Fruit fly (Drosophila melanogaster) whole organism, embryonic: ENCODE data around the gene Max.
A peak's percentile ranks its signal among the peaks of the same experiment; 100 is the strongest.

ENCODE experiments used
- Abd-B ChIP-seq: fragments of 200-800 bp; sonication (Bioruptor generic); optimal IDR thresholded peaks from 2 replicates; lab custom pipeline; 2018; ENCODE audit warnings: missing biosample characterization, mild to moderate bottlenecking, missing genetic modification characterization, moderate library complexity
- Adf1 ChIP-seq: fragments of 200-800 bp; sonication (Bioruptor generic); IDR thresholded peaks from 2 replicates; pipeline ENCODE4 v1.3.6; 2022; ENCODE audit warnings: missing biosample characterization, missing genetic modification characterization
- Bdp1 ChIP-seq: fragments of 200-800 bp; sonication (Bioruptor generic); optimal IDR thresholded peaks from 3 replicates; lab custom pipeline; 2016; ENCODE audit warnings: missing biosample characterization, missing genetic modification characterization
- CG10321 ChIP-seq: fragments of 200-800 bp; sonication (Bioruptor generic); IDR thresholded peaks from 2 replicates; pipeline ENCODE4 v1.3.6; 2022; ENCODE audit warnings: missing biosample characterization, missing genetic modification characterization
- CG11723 ChIP-seq: fragments of 200-800 bp; sonication (Bioruptor generic); optimal IDR thresholded peaks from 2 replicates; lab custom pipeline; 2017; ENCODE audit warnings: missing biosample characterization, mild to moderate bottlenecking, missing genetic modification characterization
- CG1233 ChIP-seq: fragments of 200-800 bp; sonication (Bioruptor generic); optimal IDR thresholded peaks from 4 replicates; lab custom pipeline; 2018; ENCODE audit warnings: missing biosample characterization, mild to moderate bottlenecking, missing genetic modification characterization
- CG14014 ChIP-seq: fragments of 200-800 bp; sonication (Bioruptor generic); IDR thresholded peaks from 2 replicates; pipeline ENCODE4 v1.3.6; 2022; ENCODE audit warnings: missing biosample characterization, missing genetic modification characterization
- CG14667 ChIP-seq: fragments of 200-800 bp; sonication (Bioruptor generic); IDR thresholded peaks from 2 replicates; pipeline ENCODE4 v1.3.6; 2022; ENCODE audit warnings: missing biosample characterization, missing genetic modification characterization
- CG15479 ChIP-seq: fragments of 200-800 bp; sonication (Bioruptor generic); optimal IDR thresholded peaks from 3 replicates; lab custom pipeline; 2019; ENCODE audit warnings: missing biosample characterization, mild to moderate bottlenecking, missing genetic modification characterization, moderate library complexity
- CG17186 ChIP-seq: fragments of 200-800 bp; sonication (Bioruptor generic); optimal IDR thresholded peaks from 3 replicates; lab custom pipeline; 2017; ENCODE audit warnings: missing biosample characterization, missing genetic modification reagents, missing genetic modification characterization
- CG17802 ChIP-seq: fragments of 200-800 bp; sonication (Bioruptor generic); optimal IDR thresholded peaks from 2 replicates; lab custom pipeline; 2018; ENCODE audit warnings: missing biosample characterization, mild to moderate bottlenecking, missing genetic modification characterization, moderate library complexity
- CG31441 ChIP-seq: fragments of 200-800 bp; sonication (Bioruptor generic); IDR thresholded peaks from 2 replicates; pipeline ENCODE4 v1.3.6; 2022; ENCODE audit warnings: missing biosample characterization, missing genetic modification characterization
- CG32772 ChIP-seq: fragments of 200-800 bp; sonication (Bioruptor generic); IDR thresholded peaks from 2 replicates; pipeline ENCODE4 v1.3.6; 2022; ENCODE audit warnings: missing biosample characterization, missing genetic modification characterization
- CG34376 ChIP-seq: fragments of 200-800 bp; sonication (Bioruptor generic); optimal IDR thresholded peaks from 2 replicates; lab custom pipeline; 2018; ENCODE audit warnings: missing biosample characterization, mild to moderate bottlenecking, missing genetic modification characterization
- CG3726 ChIP-seq: fragments of 200-800 bp; sonication (Bioruptor generic); IDR thresholded peaks from 3 replicates; pipeline ENCODE4, ENCODE4 v1.3.6; 2022; ENCODE audit warnings: missing biosample characterization, missing genetic modification characterization
- CG4282 ChIP-seq: fragments of 200-800 bp; sonication (Bioruptor generic); optimal IDR thresholded peaks from 2 replicates; lab custom pipeline; 2016; ENCODE audit warnings: missing biosample characterization, missing genetic modification characterization
- CG4328 ChIP-seq: fragments of 200-800 bp; sonication (Bioruptor generic); optimal IDR thresholded peaks from 3 replicates; lab custom pipeline; 2017; ENCODE audit warnings: missing biosample characterization, missing genetic modification reagents, missing genetic modification characterization
- CG6683 ChIP-seq: fragments of 200-800 bp; sonication (Bioruptor generic); optimal IDR thresholded peaks from 2 replicates; lab custom pipeline; 2017; ENCODE audit warnings: missing biosample characterization, mild to moderate bottlenecking, missing genetic modification characterization, missing genetic modification reagents
- CG7372 ChIP-seq: fragments of 200-800 bp; sonication (Bioruptor generic); IDR thresholded peaks from 2 replicates; pipeline ENCODE4 v1.3.6; 2022; ENCODE audit warnings: missing biosample characterization, missing genetic modification characterization
- CG7745 ChIP-seq: fragments of 200-800 bp; sonication (Bioruptor generic); optimal IDR thresholded peaks from 2 replicates; lab custom pipeline; 2018; ENCODE audit warnings: missing biosample characterization, mild to moderate bottlenecking, missing genetic modification characterization, moderate library complexity
- CG9437 ChIP-seq: fragments of 200-800 bp; sonication (Bioruptor generic); optimal IDR thresholded peaks from 2 replicates; lab custom pipeline; 2018; ENCODE audit warnings: missing biosample characterization, mild to moderate bottlenecking, missing genetic modification characterization
- CG9932 ChIP-seq: fragments of 200-800 bp; sonication (Bioruptor generic); IDR thresholded peaks from 2 replicates; pipeline ENCODE4 v1.3.6; 2022; ENCODE audit warnings: missing biosample characterization, missing genetic modification characterization
- CoRest ChIP-seq: fragments of 200-800 bp; sonication (Bioruptor generic); optimal IDR thresholded peaks from 3 replicates; lab custom pipeline; 2018; ENCODE audit warnings: missing biosample characterization, mild to moderate bottlenecking, missing genetic modification characterization, moderate library complexity
- Dref ChIP-seq: fragments of 200-800 bp; sonication (Bioruptor generic); IDR thresholded peaks from 2 replicates; pipeline ENCODE4 v1.3.6; 2022; ENCODE audit warnings: missing biosample characterization, missing genetic modification characterization
- ERR ChIP-seq: fragments of 200-800 bp; sonication (Bioruptor generic); optimal IDR thresholded peaks from 2 replicates; lab custom pipeline; 2016; ENCODE audit warnings: missing biosample characterization, missing genetic modification characterization
- Hand ChIP-seq: fragments of 200-800 bp; sonication (Bioruptor generic); optimal IDR thresholded peaks from 2 replicates; lab custom pipeline; 2017; ENCODE audit warnings: mild to moderate bottlenecking, missing biosample characterization, missing genetic modification reagents, missing genetic modification characterization
- HmgD ChIP-seq: fragments of 200-800 bp; sonication (Bioruptor generic); optimal IDR thresholded peaks from 3 replicates; lab custom pipeline; 2016; ENCODE audit warnings: missing biosample characterization, missing genetic modification characterization
- Hr78 ChIP-seq, 2 experiments: fragments of 200-800 bp in 1 of 2; fragments of >200 bp in 1 of 2; sonication (Bioruptor generic) in 1 of 2; optimal IDR thresholded peaks; 2 replicates each; lab custom pipeline; 2017 to 2019; ENCODE audit warnings: missing biosample characterization in 2 of 2, missing genetic modification characterization in 2 of 2, mild to moderate bottlenecking in 1 of 2, moderate library complexity in 1 of 2
- Kr ChIP-seq: fragments of 200-800 bp; sonication (Bioruptor generic); optimal IDR thresholded peaks from 2 replicates; lab custom pipeline; 2017; ENCODE audit warnings: missing biosample characterization, mild to moderate bottlenecking, missing genetic modification characterization
- NC2β ChIP-seq: fragments of 200-800 bp; sonication (Bioruptor generic); optimal IDR thresholded peaks from 2 replicates; lab custom pipeline; 2016; ENCODE audit warnings: missing biosample characterization, missing genetic modification characterization
- Optix ChIP-seq: fragments of 200-800 bp; sonication (Bioruptor generic); IDR thresholded peaks from 3 replicates; pipeline ENCODE4 v1.3.6; 2022; ENCODE audit warnings: missing biosample characterization, missing genetic modification characterization
- Usf ChIP-seq: fragments of 200-800 bp; sonication (Bioruptor generic); optimal IDR thresholded peaks from 2 replicates; lab custom pipeline; 2017; ENCODE audit warnings: missing genotype, missing biosample characterization, missing genetic modification characterization
- al ChIP-seq: fragments of 200-800 bp; sonication (Bioruptor generic); IDR thresholded peaks from 2 replicates; pipeline ENCODE4 v1.3.6; 2022; ENCODE audit warnings: missing biosample characterization, missing genetic modification characterization
- ase ChIP-seq: fragments of 200-800 bp; sonication (Bioruptor generic); IDR thresholded peaks from 3 replicates; pipeline ENCODE4 v1.3.6; 2022; ENCODE audit warnings: missing biosample characterization, missing genetic modification characterization
- chm ChIP-seq: fragments of 200-800 bp; sonication (Bioruptor generic); IDR thresholded peaks from 2 replicates; pipeline ENCODE4 v1.3.6; 2022; ENCODE audit warnings: missing biosample characterization, missing genetic modification characterization
- gce ChIP-seq: fragments of 200-800 bp; sonication (Bioruptor generic); IDR thresholded peaks from 3 replicates; pipeline ENCODE4 v1.3.6; 2022; ENCODE audit warnings: missing biosample characterization, missing genetic modification characterization
- grau ChIP-seq: fragments of 200-800 bp; optimal IDR thresholded peaks from 3 replicates; lab custom pipeline; 2019; ENCODE audit warnings: missing biosample characterization, mild to moderate bottlenecking, missing genetic modification characterization, moderate library complexity
- gro ChIP-seq: fragments of 200-800 bp; sonication (Bioruptor generic); optimal IDR thresholded peaks from 2 replicates; lab custom pipeline; 2016; ENCODE audit warnings: missing biosample characterization, missing genetic modification characterization
- gsb ChIP-seq: fragments of 200-800 bp; sonication (Bioruptor generic); IDR thresholded peaks from 2 replicates; pipeline ENCODE4 v1.3.6; 2022; ENCODE audit warnings: missing biosample characterization, missing genetic modification characterization
- h ChIP-seq: fragments of >200 bp; optimal IDR thresholded peaks from 2 replicates; lab custom pipeline; 2017
- hb ChIP-seq: fragments of 200-800 bp; sonication (Bioruptor generic); IDR thresholded peaks from 3 replicates; pipeline ENCODE4 v1.3.6; 2022; ENCODE audit warnings: missing biosample characterization, missing genetic modification characterization; ENCODE audit not compliant: partially characterized antibody
- insv ChIP-seq, 2 experiments: fragments of 200-800 bp; sonication (Bioruptor generic); optimal IDR thresholded peaks; 3 replicates each; lab custom pipeline; 2016 to 2018; ENCODE audit warnings: missing biosample characterization in 2 of 2, missing genetic modification characterization in 2 of 2
- jing ChIP-seq: fragments of 200-800 bp; sonication (Bioruptor generic); optimal IDR thresholded peaks from 2 replicates; lab custom pipeline; 2018; ENCODE audit warnings: missing biosample characterization, mild to moderate bottlenecking, missing genetic modification characterization
- jumu ChIP-seq: fragments of 200-800 bp; sonication (Bioruptor generic); optimal IDR thresholded peaks from 3 replicates; lab custom pipeline; 2016; ENCODE audit warnings: missing biosample characterization, missing genetic modification characterization
- otp ChIP-seq: fragments of 200-800 bp; sonication (Bioruptor generic); IDR thresholded peaks from 3 replicates; pipeline ENCODE4, ENCODE4 v1.3.6; 2022; ENCODE audit warnings: missing biosample characterization, missing genetic modification characterization
- ranshi ChIP-seq: fragments of 200-800 bp; sonication (Bioruptor generic); IDR thresholded peaks from 2 replicates; pipeline ENCODE4 v1.3.6; 2022; ENCODE audit warnings: missing biosample characterization, missing genetic modification characterization
- salm ChIP-seq: fragments of 200-800 bp; sonication (Bioruptor generic); optimal IDR thresholded peaks from 2 replicates; lab custom pipeline; 2018; ENCODE audit warnings: missing biosample characterization, mild to moderate bottlenecking, missing genetic modification characterization
- sens ChIP-seq: fragments of 200-800 bp; sonication (Bioruptor generic); peaks from one replicate; lab custom pipeline; 2016; ENCODE audit warnings: missing biosample characterization, missing genetic modification characterization
- sna ChIP-seq: fragments of 200-800 bp; sonication (Bioruptor generic); IDR thresholded peaks from 2 replicates; pipeline ENCODE4 v1.3.6; 2022; ENCODE audit warnings: missing biosample characterization, missing genetic modification characterization; ENCODE audit not compliant: partially characterized antibody
- sob ChIP-seq: fragments of 200-800 bp; sonication (Bioruptor generic); IDR thresholded peaks from 2 replicates; pipeline ENCODE4 v1.3.6; 2022; ENCODE audit warnings: missing biosample characterization, missing genetic modification characterization
- tgo ChIP-seq: fragments of 200-800 bp; sonication (Bioruptor generic); IDR thresholded peaks from 3 replicates; pipeline ENCODE4 v1.3.6; 2022; ENCODE audit warnings: missing biosample characterization, missing genetic modification characterization
- usp ChIP-seq: fragments of >200 bp; optimal IDR thresholded peaks from 2 replicates; lab custom pipeline; 2017; ENCODE audit warnings: missing biosample characterization, missing genetic modification characterization

Max gene

dm6 chr3L:19294613-19295299 lies 30.8 kb upstream of the Max start (continued):
- TF ChIP-seq Dref (GFP tag; lab: Robert Waterston, UW): peak; percentile 57; the same call in 1 of the 2 replicates
- TF ChIP-seq jumu (GFP tag; lab: Kevin White, UChicago): no peak
- no peak for TF ChIP-seq CG4328
- TF ChIP-seq usp (GFP tag; lab: Kevin White, UChicago): no peak
- TF ChIP-seq Optix (GFP tag; lab: Robert Waterston, UW): no peak
- TF ChIP-seq ERR (GFP tag; lab: Kevin White, UChicago): no peak
- TF ChIP-seq CG9437 (GFP tag; lab: Kevin White, UChicago): no peak
- TF ChIP-seq Hr78 (GFP tag; optimal IDR thresholded peaks at IDR 0.05; lab: Kevin White, UChicago): no peak
- TF ChIP-seq sob: 0 out of 2 replicates have a peak, but pooled peaks have one; percentile 4
- TF ChIP-seq CG6683: no peak
- no peak for TF ChIP-seq tgo (GFP tag; lab: Robert Waterston, UW)
- no peak for TF ChIP-seq hb (GFP tag; lab: Robert Waterston, UW)
- no peak for TF ChIP-seq CG11723 (GFP tag; lab: Kevin White, UChicago)
- TF ChIP-seq Kr (GFP tag; lab: Kevin White, UChicago): no peak
- no peak for TF ChIP-seq CG1233 (GFP tag; lab: Kevin White, UChicago)
- TF ChIP-seq CG15479 (GFP tag; lab: Kevin White, UChicago): no peak
- TF ChIP-seq CG17802 (tag; lab: Kevin White, UChicago): no peak
- no peak for TF ChIP-seq CG9932 (GFP tag; lab: Robert Waterston, UW)
- TF ChIP-seq ase (GFP tag; lab: Robert Waterston, UW): no peak
- no peak for TF ChIP-seq ranshi
- no peak for TF ChIP-seq al
- TF ChIP-seq Abd-B: no peak
- no peak for TF ChIP-seq gce
- TF ChIP-seq HmgD (GFP tag; lab: Kevin White, UChicago): peak; percentile 48
- peak; percentile 51 to 93 for TF ChIP-seq insv (GFP tag; optimal IDR thresholded peaks at IDR 0.05; lab: Kevin White, UChicago)
- no peak for TF ChIP-seq CG34376 (GFP tag; lab: Kevin White, UChicago)
- no peak for TF ChIP-seq chm (GFP tag; lab: Robert Waterston, UW)
- TF ChIP-seq CG7745 (tag; lab: Kevin White, UChicago): no peak
- TF ChIP-seq CG32772 (GFP tag; lab: Robert Waterston, UW): no peak
- TF ChIP-seq CoRest (tag; lab: Kevin White, UChicago): no peak
- TF ChIP-seq salm (tag; lab: Kevin White, UChicago): no peak
- no peak for TF ChIP-seq gsb
- TF ChIP-seq sna: no peak
- no peak for TF ChIP-seq CG4282 (GFP tag; lab: Kevin White, UChicago)
- TF ChIP-seq Adf1: no peak
- no peak for TF ChIP-seq NC2β
- TF ChIP-seq gro (GFP tag; lab: Kevin White, UChicago): no peak
- peak; percentile 56 for TF ChIP-seq CG17186 (GFP tag; lab: Kevin White, UChicago)
- peak; percentile 36 for TF ChIP-seq Bdp1 (GFP tag; lab: Kevin White, UChicago)
- TF ChIP-seq CG10321 (GFP tag; lab: Robert Waterston, UW): no peak
- no peak for TF ChIP-seq grau (tag; lab: Kevin White, UChicago)
- TF ChIP-seq CG14667 (GFP tag; lab: Robert Waterston, UW): no peak
- peak; percentile 6 for TF ChIP-seq Hand
- TF ChIP-seq h (lab: Kevin White, UChicago): no peak
- no peak for TF ChIP-seq CG14014
- TF ChIP-seq CG31441: no peak
- no peak for TF ChIP-seq otp (GFP tag; lab: Robert Waterston, UW)
- TF ChIP-seq CG3726: no peak
- no peak for TF ChIP-seq sens (GFP tag; lab: Kevin White, UChicago)
- TF ChIP-seq CG7372: no peak
- TF ChIP-seq jing (GFP tag; lab: Kevin White, UChicago): no peak
- TF ChIP-seq Usf (GFP tag; lab: Kevin White, UChicago): no peak
